Worm (Caenorhabditis elegans): ENCODE measurements around the gene nspb-12.

- no peak for TF ChIP-seq fos-1 (tag; optimal IDR thresholded peaks at IDR 0.05)
- TF ChIP-seq ama-1 (optimal IDR thresholded peaks at IDR 0.05): no peak
Measured at ce11 chrIII:5546730-5547129, 21.8 kb downstream of the nspb-12 start, which contains the start of gene F09F7.5.
